Worm (Caenorhabditis elegans) whole organism, midembryonic: ENCODE results near the gene E04F6.9.

ENCODE experiments used
- T22C8.4 ChIP-seq: fragments of 200-800 bp; sonication (Bioruptor generic); IDR thresholded peaks from 2 replicates; pipeline ENCODE4 v1.3.6; 2022; ENCODE audit warnings: missing genetic modification characterization, missing compliant biosample characterization
- cog-1 ChIP-seq: sonication (generic microtip); optimal IDR thresholded peaks from 2 replicates; lab custom pipeline; 2016; ENCODE audit warnings: missing genetic modification characterization, missing compliant biosample characterization
- flt-1 ChIP-seq: fragments of 200-800 bp; sonication (Bioruptor generic); IDR thresholded peaks from 2 replicates; pipeline ENCODE4 v1.3.6; 2022; ENCODE audit warnings: missing genetic modification characterization, missing compliant biosample characterization
- klf-2 ChIP-seq: fragments of 200-800 bp; sonication (Bioruptor generic); conservative IDR thresholded peaks from 2 replicates; pipeline ENCODE4 v1.3.6; 2022; ENCODE audit warnings: missing genetic modification reagents, missing genetic modification characterization, missing compliant biosample characterization
- med-1 ChIP-seq: sonication (generic microtip); optimal IDR thresholded peaks from 2 replicates; lab custom pipeline; 2017; ENCODE audit warnings: missing genetic modification characterization, mild to moderate bottlenecking, missing compliant biosample characterization, antibody characterized with exemption, missing genetic modification reagents; ENCODE audit not compliant: insufficient read depth
- ref-1 ChIP-seq: fragments of 200-800 bp; sonication (Bioruptor generic); conservative IDR thresholded peaks from 2 replicates; pipeline ENCODE4 v1.3.6; 2022; ENCODE audit warnings: missing genetic modification reagents, missing genetic modification characterization, missing compliant biosample characterization
- tab-1 ChIP-seq: fragments of 200-800 bp; sonication (Bioruptor generic); IDR thresholded peaks from 2 replicates; pipeline ENCODE4 v1.3.6; 2022; ENCODE audit warnings: missing genetic modification characterization, missing compliant biosample characterization
- ztf-23 ChIP-seq: fragments of 200-800 bp; sonication (Bioruptor generic); IDR thresholded peaks from 2 replicates; pipeline ENCODE4 v1.3.6; 2022; ENCODE audit warnings: missing genetic modification reagents, missing genetic modification characterization, missing compliant biosample characterization
- ztf-29 ChIP-seq: fragments of 200-800 bp; sonication (Bioruptor generic); IDR thresholded peaks from 2 replicates; pipeline ENCODE4 v1.3.6; 2022; ENCODE audit warnings: missing genetic modification reagents, missing genetic modification characterization, missing compliant biosample characterization

E04F6.9 gene

DNA sequence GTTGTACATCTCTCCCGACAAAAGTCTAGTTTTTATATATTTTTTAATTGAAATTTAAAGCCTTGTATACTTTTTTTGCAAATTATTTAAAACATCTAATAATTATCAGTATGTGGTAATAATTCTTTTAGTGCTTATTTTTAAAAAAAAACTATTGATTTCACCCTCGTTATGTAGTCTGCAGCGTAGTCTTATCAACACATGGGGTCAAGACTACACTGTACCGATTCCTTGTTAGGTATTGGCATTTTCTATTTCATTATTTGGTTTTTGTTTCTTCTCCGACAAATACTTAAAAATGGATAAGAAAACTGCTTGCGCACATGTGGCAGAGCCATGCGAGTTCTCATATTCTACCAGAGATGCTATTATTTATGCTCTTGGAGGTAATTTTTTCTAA, 15.9 kb downstream of the E04F6.9 start, which contains the start of gene maoc-1:
TSS of gene maoc-1 (plus strand) at position 237 of the 400 bp plus-strand sequence.
- no peak for TF ChIP-seq tab-1 (GFP tag; lab: Robert Waterston, UW)
- TF ChIP-seq ref-1: no peak
- no peak for TF ChIP-seq ztf-23 (GFP tag; lab: Robert Waterston, UW)
- no peak for TF ChIP-seq ztf-29
- no peak for TF ChIP-seq flt-1 (GFP tag; lab: Robert Waterston, UW)
- TF ChIP-seq T22C8.4 (GFP tag; lab: Robert Waterston, UW): no peak
- no peak for TF ChIP-seq cog-1 (tag; lab: Kevin White, UChicago)
- no peak for TF ChIP-seq med-1 (GFP tag; lab: Kevin White, UChicago)
- TF ChIP-seq klf-2 (GFP tag; lab: Robert Waterston, UW): no peak

DNA sequence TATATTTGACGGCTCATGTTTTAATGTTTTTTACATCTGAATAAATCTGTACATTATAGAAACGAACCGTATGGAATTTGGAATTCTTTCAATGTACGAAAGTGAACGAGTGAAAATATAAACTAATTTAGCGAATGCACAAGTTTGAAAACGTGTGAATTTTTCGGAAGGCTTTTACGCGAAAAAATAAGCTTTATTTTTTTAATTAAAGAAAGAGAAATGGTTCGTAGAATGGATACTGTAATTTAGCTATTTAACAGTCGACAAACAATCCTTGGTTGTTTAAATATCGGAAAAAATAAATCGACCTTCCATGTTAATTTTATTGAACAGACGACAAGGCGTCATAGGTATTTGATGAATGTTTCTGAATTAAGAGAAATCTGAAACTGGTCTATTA, 16.4 kb downstream of the E04F6.9 start, which contains the start of gene acdh-12:
TSS of gene acdh-12 (minus strand) at position 101 of the 400 bp plus-strand sequence.
- TF ChIP-seq T22C8.4 (GFP tag; lab: Robert Waterston, UW): no peak
- TF ChIP-seq ztf-23 (GFP tag; lab: Robert Waterston, UW): no peak

DNA sequence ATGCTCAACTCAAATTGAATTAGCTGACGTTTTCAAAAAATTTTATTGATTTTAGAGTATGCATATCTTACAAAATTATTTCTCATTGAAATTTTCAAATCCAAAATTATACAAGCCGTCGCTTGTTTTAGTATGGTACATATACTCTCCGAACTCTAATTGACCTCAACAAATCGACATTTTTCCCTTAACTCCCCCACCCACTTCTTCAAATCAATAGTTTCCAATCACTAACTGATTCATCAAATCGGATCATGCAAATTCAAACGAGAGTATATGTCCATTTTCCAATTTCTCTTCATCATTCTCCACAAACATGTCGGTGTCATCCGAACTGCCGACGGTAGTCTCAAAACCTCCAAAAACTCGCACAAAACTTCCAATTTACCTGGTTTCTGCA, 22.8 kb downstream of the E04F6.9 start, which contains the start of gene E04F6.4:
TSS of gene E04F6.4 (plus strand) at position 301 of the 400 bp plus-strand sequence.
- TF ChIP-seq T22C8.4 (GFP tag; lab: Robert Waterston, UW) (no peak), cog-1 (tag; lab: Kevin White, UChicago) (no peak), ref-1 (no peak), ztf-29 (no peak), ztf-23 (GFP tag; lab: Robert Waterston, UW) (no peak)

DNA sequence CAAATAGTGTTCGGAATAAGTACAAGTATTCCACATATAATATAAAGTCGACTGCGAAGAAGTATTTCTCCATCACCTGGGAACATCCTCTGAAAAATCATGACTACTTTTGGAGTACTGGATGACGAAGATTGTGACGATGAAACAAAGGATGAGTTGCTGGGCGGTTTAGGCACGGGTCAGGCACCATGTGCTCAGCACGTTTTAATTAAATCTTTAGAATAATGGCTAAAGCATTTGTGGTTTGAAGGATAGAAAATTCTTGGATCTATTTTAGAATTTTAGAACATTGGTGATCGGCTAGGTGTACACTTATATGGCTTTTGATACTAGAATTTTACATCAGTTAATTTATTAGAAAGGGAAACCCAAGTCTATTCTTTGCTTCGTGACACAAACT, 24.8 kb downstream of the E04F6.9 start, which contains the start of gene C27H5.6:
TSS of gene C27H5.6 (minus strand) at position 101 of the 400 bp plus-strand sequence.
- TF ChIP-seq cog-1 (tag; lab: Kevin White, UChicago) (no peak), T22C8.4 (GFP tag; lab: Robert Waterston, UW) (no peak), ztf-29 (no peak), ref-1 (no peak), med-1 (GFP tag; lab: Kevin White, UChicago) (no peak), tab-1 (GFP tag; lab: Robert Waterston, UW) (no peak)

DNA sequence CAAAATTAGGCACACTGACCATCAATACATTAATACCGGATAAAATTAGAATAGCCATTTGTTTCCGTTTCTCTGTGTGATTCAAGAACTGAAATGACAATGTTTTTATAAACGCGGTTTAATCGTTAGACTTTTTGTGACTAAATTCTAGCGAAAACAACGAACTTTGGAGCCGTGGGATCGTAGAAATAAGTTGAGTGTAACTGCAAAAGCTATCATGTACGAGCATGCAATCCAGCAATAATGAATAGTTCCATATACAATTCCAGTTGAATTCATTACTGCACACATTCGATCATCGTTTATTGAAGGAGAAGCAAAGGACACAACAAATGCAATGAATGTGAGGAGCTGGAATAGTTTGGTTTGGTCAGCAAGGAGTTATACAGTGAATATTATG, 25.8 kb downstream of the E04F6.9 start:
- TF ChIP-seq T22C8.4 (GFP tag; lab: Robert Waterston, UW) (no peak), klf-2 (GFP tag; lab: Robert Waterston, UW) (no peak), ztf-23 (GFP tag; lab: Robert Waterston, UW) (no peak), ztf-29 (no peak), ref-1 (no peak), cog-1 (tag; lab: Kevin White, UChicago) (no peak), med-1 (GFP tag; lab: Kevin White, UChicago) (no peak), flt-1 (GFP tag; lab: Robert Waterston, UW) (no peak), tab-1 (GFP tag; lab: Robert Waterston, UW) (no peak)

DNA sequence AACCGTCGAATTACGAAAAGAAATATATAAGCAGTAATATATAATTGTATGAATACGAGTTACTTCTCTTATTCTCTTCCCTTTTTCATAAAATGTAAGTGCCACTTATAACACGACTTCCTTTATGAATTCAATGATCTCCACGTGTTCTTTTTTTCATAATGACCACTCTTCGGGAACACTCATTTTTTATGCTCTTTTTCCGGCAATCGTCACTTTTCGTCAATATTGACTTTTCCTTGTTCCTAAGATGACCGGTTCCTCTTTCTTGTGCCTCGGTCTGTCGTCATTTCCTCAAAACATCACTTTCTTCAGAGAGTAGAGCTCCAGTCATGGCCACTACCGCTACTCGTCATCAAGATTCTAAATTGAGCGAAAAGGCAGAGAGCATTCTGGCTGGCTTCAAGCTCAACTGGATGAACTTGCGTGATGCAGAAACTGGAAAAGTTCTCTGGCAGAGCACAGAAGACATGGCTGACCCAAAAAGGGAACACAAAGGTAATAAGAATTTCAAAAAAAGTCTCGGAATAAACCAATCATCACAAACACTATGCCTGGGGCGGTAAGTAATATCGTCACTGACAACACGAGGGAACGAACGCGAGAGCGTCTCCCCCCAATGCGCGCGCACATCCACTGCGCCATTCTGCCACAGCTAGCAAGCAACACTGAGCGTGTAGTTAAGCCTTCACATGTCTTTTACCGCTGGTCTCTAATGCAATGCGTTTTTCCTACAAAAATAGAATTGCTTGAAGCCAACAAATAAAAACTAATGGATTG, 28.3 kb downstream of the E04F6.9 start, which contains the start of gene pdl-1:
TSS of gene pdl-1 (plus strand) at position 309 of the 780 bp plus-strand sequence.
- TF ChIP-seq tab-1 (GFP tag; lab: Robert Waterston, UW) (peak; percentile 97), ztf-29 (peak; percentile 94), ztf-23 (GFP tag; lab: Robert Waterston, UW) (peak; percentile 96), klf-2 (GFP tag; lab: Robert Waterston, UW) (peak; percentile 94), flt-1 (GFP tag; lab: Robert Waterston, UW) (peak; percentile 98), med-1 (GFP tag; lab: Kevin White, UChicago) (peak; percentile 63), cog-1 (tag; lab: Kevin White, UChicago) (peak; percentile 91), T22C8.4 (GFP tag; lab: Robert Waterston, UW) (peak; percentile 95), ref-1 (peak; percentile 94)

DNA sequence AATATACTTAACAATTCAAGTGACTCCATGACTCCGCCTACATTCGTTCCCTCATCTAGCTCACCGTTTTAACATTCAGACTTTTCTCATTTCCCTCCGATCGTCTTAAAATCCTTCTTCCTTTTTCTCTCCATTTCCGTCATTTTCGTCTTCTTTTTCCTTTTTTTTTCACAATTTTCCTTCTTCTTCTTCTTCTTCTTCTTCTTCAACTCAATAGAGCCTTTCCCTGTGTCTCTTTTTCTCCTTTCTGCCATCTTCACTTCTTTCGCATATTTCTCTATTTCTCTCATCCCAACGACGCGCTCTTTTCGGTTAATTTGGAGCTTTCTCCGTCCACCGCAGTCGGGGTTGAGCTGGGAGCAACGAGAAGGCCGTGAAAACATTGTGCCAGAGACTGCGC, 29.3 kb downstream of the E04F6.9 start:
- TF ChIP-seq ztf-23 (GFP tag; lab: Robert Waterston, UW): no peak
- no peak for TF ChIP-seq ref-1
- no peak for TF ChIP-seq tab-1 (GFP tag; lab: Robert Waterston, UW)
- TF ChIP-seq flt-1 (GFP tag; lab: Robert Waterston, UW): no peak
- no peak for TF ChIP-seq cog-1 (tag; lab: Kevin White, UChicago)
- no peak for TF ChIP-seq med-1 (GFP tag; lab: Kevin White, UChicago)
- no peak for TF ChIP-seq ztf-29
- TF ChIP-seq klf-2 (GFP tag; lab: Robert Waterston, UW): no peak
- no peak for TF ChIP-seq T22C8.4 (GFP tag; lab: Robert Waterston, UW)

DNA sequence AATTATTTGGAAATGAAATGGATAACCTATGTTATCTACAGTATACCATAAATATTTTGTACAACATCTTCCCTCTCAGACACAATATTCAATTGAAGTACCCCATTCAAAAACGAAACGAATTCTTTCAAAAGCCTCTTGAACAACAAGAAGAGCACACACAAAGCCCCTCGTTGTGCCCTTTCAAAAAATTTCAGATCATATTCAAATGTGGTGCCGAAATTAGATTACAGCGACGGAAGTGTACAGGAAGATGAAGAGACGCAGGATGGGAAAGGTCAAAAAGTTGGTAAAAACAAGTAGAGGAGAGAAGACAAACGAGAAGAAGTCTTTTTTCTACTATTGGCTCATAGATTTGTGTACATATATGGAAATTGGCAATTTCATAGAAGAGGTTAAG, 35.9 kb downstream of the E04F6.9 start:
- TF ChIP-seq ref-1 (no peak), ztf-23 (GFP tag; lab: Robert Waterston, UW) (no peak), T22C8.4 (GFP tag; lab: Robert Waterston, UW) (no peak), cog-1 (tag; lab: Kevin White, UChicago) (no peak), ztf-29 (no peak), flt-1 (GFP tag; lab: Robert Waterston, UW) (no peak), klf-2 (GFP tag; lab: Robert Waterston, UW) (no peak), med-1 (GFP tag; lab: Kevin White, UChicago) (no peak), tab-1 (GFP tag; lab: Robert Waterston, UW) (no peak)

DNA sequence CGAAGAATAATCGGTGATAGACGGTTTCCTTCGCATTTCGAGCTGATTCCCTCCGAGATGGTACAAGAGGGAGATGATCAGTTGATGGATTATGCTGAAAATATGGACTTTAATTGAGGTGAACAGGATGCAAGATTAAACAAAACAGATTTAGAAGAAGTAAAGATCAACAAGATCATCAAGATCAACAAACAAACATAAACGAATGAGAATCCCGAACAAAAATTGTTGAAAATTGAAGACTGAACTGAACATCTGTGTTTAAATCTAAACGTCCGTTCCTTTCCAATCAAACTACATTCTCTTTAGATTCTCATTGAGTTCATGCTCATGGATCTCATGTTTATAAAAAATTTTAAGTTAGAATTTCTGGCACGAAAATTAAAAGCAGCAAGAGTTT, 37.1 kb downstream of the E04F6.9 start, which contains the start of gene glc-4:
TSS of gene glc-4 (minus strand) at position 101 of the 400 bp plus-strand sequence.
- no peak for TF ChIP-seq ztf-29
- no peak for TF ChIP-seq ztf-23 (GFP tag; lab: Robert Waterston, UW)
- TF ChIP-seq cog-1 (tag; lab: Kevin White, UChicago): no peak
- no peak for TF ChIP-seq klf-2 (GFP tag; lab: Robert Waterston, UW)
- TF ChIP-seq med-1 (GFP tag; lab: Kevin White, UChicago): no peak
- TF ChIP-seq T22C8.4 (GFP tag; lab: Robert Waterston, UW): no peak
- TF ChIP-seq tab-1 (GFP tag; lab: Robert Waterston, UW): no peak
- no peak for TF ChIP-seq flt-1 (GFP tag; lab: Robert Waterston, UW)
- TF ChIP-seq ref-1: no peak
